Worm (Caenorhabditis elegans) whole organism, late embryonic: ENCODE measurements around the gene hacd-1.

Experiments used
- C08G9.2 ChIP-seq: sonication (generic microtip); optimal IDR thresholded peaks from 2 replicates; lab custom pipeline; 2016; ENCODE audit warnings: mild to moderate bottlenecking, missing genetic modification characterization, moderate library complexity, missing compliant biosample characterization
- C38D4.7 ChIP-seq: fragments of 200-800 bp; sonication (Bioruptor generic); optimal IDR thresholded peaks from 2 replicates; lab custom pipeline; 2018; ENCODE audit warnings: mild to moderate bottlenecking, missing genetic modification characterization, moderate library complexity, missing compliant biosample characterization
- ahr-1 ChIP-seq: sonication (generic microtip); optimal IDR thresholded peaks from 2 replicates; lab custom pipeline; 2016; ENCODE audit warnings: missing genetic modification characterization, missing compliant biosample characterization
- ceh-19 ChIP-seq: fragments of 200-800 bp; sonication (Bioruptor generic); optimal IDR thresholded peaks from 2 replicates; lab custom pipeline; 2018; ENCODE audit warnings: mild to moderate bottlenecking, missing genetic modification characterization, missing compliant biosample characterization
- ceh-22 ChIP-seq: sonication (generic microtip); optimal IDR thresholded peaks from 2 replicates; lab custom pipeline; 2017; ENCODE audit warnings: missing biosample characterization, missing genetic modification characterization
- ceh-30 ChIP-seq: fragments of 150-350 bp; optimal IDR thresholded peaks from 2 replicates; lab custom pipeline; 2014; ENCODE audit warnings: missing biosample characterization, missing genetic modification characterization
- ceh-31 ChIP-seq: sonication (generic microtip); optimal IDR thresholded peaks from 2 replicates; lab custom pipeline; 2016; ENCODE audit warnings: missing genetic modification characterization, missing compliant biosample characterization
- ceh-45 ChIP-seq: fragments of 200-800 bp; sonication (Bioruptor generic); IDR thresholded peaks from 2 replicates; pipeline ENCODE4 v1.3.6; 2022; ENCODE audit warnings: missing genetic modification reagents, missing genetic modification characterization, missing compliant biosample characterization
- ceh-6 ChIP-seq: fragments of 200-800 bp; sonication (Bioruptor generic); optimal IDR thresholded peaks from 2 replicates; lab custom pipeline; 2018; ENCODE audit warnings: mild to moderate bottlenecking, missing genetic modification characterization, missing compliant biosample characterization
- ceh-9 ChIP-seq: sonication (generic microtip); optimal IDR thresholded peaks from 2 replicates; lab custom pipeline; 2016; ENCODE audit warnings: mild to moderate bottlenecking, missing genetic modification characterization, inconsistent platforms, missing compliant biosample characterization
- che-1 ChIP-seq: sonication (generic microtip); optimal IDR thresholded peaks from 2 replicates; lab custom pipeline; 2016; ENCODE audit warnings: mild to moderate bottlenecking, missing genetic modification characterization, missing compliant biosample characterization
- dve-1 ChIP-seq: sonication (generic microtip); optimal IDR thresholded peaks from 2 replicates; lab custom pipeline; 2017; ENCODE audit warnings: antibody characterized with exemption, mild to moderate bottlenecking, missing genetic modification characterization, missing compliant biosample characterization
- ets-4 ChIP-seq: sonication (generic microtip); optimal IDR thresholded peaks from 2 replicates; lab custom pipeline; 2016; ENCODE audit warnings: missing genetic modification characterization, missing compliant biosample characterization
- fkh-10 ChIP-seq: fragments of 150-350 bp; optimal IDR thresholded peaks from 2 replicates; lab custom pipeline; 2014; ENCODE audit warnings: missing biosample characterization, missing genetic modification reagents, missing genetic modification characterization
- fkh-6 ChIP-seq: sonication (generic microtip); optimal IDR thresholded peaks from 2 replicates; lab custom pipeline; 2016; ENCODE audit warnings: missing genetic modification characterization, missing compliant biosample characterization
- hlh-13 ChIP-seq: fragments of 200-800 bp; sonication (Bioruptor generic); optimal IDR thresholded peaks from 2 replicates; lab custom pipeline; 2018; ENCODE audit warnings: mild to moderate bottlenecking, missing genetic modification characterization, missing compliant biosample characterization
- hlh-15 ChIP-seq: sonication (generic microtip); optimal IDR thresholded peaks from 2 replicates; lab custom pipeline; 2016; ENCODE audit warnings: missing genetic modification characterization, missing compliant biosample characterization
- hlh-30 ChIP-seq: sonication (generic microtip); optimal IDR thresholded peaks from 2 replicates; lab custom pipeline; 2017; ENCODE audit warnings: antibody characterized with exemption, missing genetic modification characterization, missing compliant biosample characterization; ENCODE audit not compliant: insufficient read depth
- hlh-6 ChIP-seq: sonication (generic microtip); optimal IDR thresholded peaks from 2 replicates; lab custom pipeline; 2016; ENCODE audit warnings: missing genotype, missing genetic modification characterization, missing compliant biosample characterization
- hlh-8 ChIP-seq: sonication (generic microtip); optimal IDR thresholded peaks from 2 replicates; lab custom pipeline; 2016; ENCODE audit warnings: missing genotype, missing genetic modification characterization, missing compliant biosample characterization
- lim-6 ChIP-seq: sonication (generic microtip); optimal IDR thresholded peaks from 2 replicates; lab custom pipeline; 2016; ENCODE audit warnings: missing genetic modification characterization, missing compliant biosample characterization
- madf-2 ChIP-seq: sonication (generic microtip); optimal IDR thresholded peaks from 2 replicates; lab custom pipeline; 2017; ENCODE audit warnings: missing genetic modification characterization, missing compliant biosample characterization
- nfya-1 ChIP-seq: sonication (generic microtip); optimal IDR thresholded peaks from 2 replicates; lab custom pipeline; 2017; ENCODE audit warnings: missing genetic modification characterization, mild to moderate bottlenecking, missing compliant biosample characterization, antibody characterized with exemption, moderate library complexity
- nhr-232 ChIP-seq: sonication (generic microtip); optimal IDR thresholded peaks from 2 replicates; lab custom pipeline; 2016; ENCODE audit warnings: missing genetic modification characterization, missing compliant biosample characterization
- npax-4 ChIP-seq: sonication (generic microtip); optimal IDR thresholded peaks from 2 replicates; lab custom pipeline; 2016; ENCODE audit warnings: missing genetic modification characterization, missing compliant biosample characterization
- pag-3 ChIP-seq: sonication (generic microtip); optimal IDR thresholded peaks from 2 replicates; lab custom pipeline; 2016; ENCODE audit warnings: missing compliant biosample characterization, missing genetic modification characterization, borderline replicate concordance
- pat-9 ChIP-seq: fragments of 200-800 bp; sonication (Bioruptor generic); optimal IDR thresholded peaks from 2 replicates; lab custom pipeline; 2018; ENCODE audit warnings: mild to moderate bottlenecking, missing genetic modification characterization, moderate library complexity, missing compliant biosample characterization
- pha-2 ChIP-seq: sonication (generic microtip); optimal IDR thresholded peaks from 2 replicates; lab custom pipeline; 2017; ENCODE audit warnings: mild to moderate bottlenecking, missing genetic modification characterization, missing compliant biosample characterization
- pha-4 ChIP-seq: fragments of 150-350 bp; optimal IDR thresholded peaks from 2 replicates; lab custom pipeline; 2018; ENCODE audit warnings: missing biosample characterization, missing genetic modification reagents, missing genetic modification characterization
- pqm-1 ChIP-seq: sonication (generic microtip); optimal IDR thresholded peaks from 2 replicates; lab custom pipeline; 2016; ENCODE audit warnings: missing genetic modification characterization, missing compliant biosample characterization
- pros-1 ChIP-seq: fragments of 150-350 bp; optimal IDR thresholded peaks from 2 replicates; lab custom pipeline; 2014; ENCODE audit warnings: missing biosample characterization, missing genetic modification reagents, missing genetic modification characterization
- ref-2 ChIP-seq: sonication (generic microtip); optimal IDR thresholded peaks from 2 replicates; lab custom pipeline; 2016; ENCODE audit warnings: missing genetic modification characterization, missing compliant biosample characterization
- sdc-2 ChIP-seq: sonication (generic microtip); optimal IDR thresholded peaks from 2 replicates; lab custom pipeline; 2016; ENCODE audit warnings: missing genotype, missing genetic modification characterization, missing compliant biosample characterization
- sox-2 ChIP-seq: fragments of 200-800 bp; sonication (Bioruptor generic); IDR thresholded peaks from 2 replicates; pipeline ENCODE4 v1.3.6; 2022; ENCODE audit warnings: missing genetic modification reagents, missing genetic modification characterization, missing compliant biosample characterization
- syd-9 ChIP-seq: sonication (generic microtip); optimal IDR thresholded peaks from 2 replicates; lab custom pipeline; 2016; ENCODE audit warnings: mild to moderate bottlenecking, missing genetic modification characterization, moderate library complexity, missing compliant biosample characterization
- tbx-2 ChIP-seq: sonication (generic microtip); optimal IDR thresholded peaks from 2 replicates; lab custom pipeline; 2016; ENCODE audit warnings: missing genetic modification characterization, missing compliant biosample characterization
- unc-3 ChIP-seq, 2 experiments: fragments of 200-800 bp in 1 of 2; sonication (Bioruptor generic) in 1 of 2; sonication (generic microtip) in 1 of 2; conservative IDR thresholded peaks in 1 of 2; optimal IDR thresholded peaks in 1 of 2; 2 replicates each; pipeline versions ENCODE4 v1.3.6 to Lab custom; 2016 to 2022; ENCODE audit warnings: missing compliant biosample characterization in 2 of 2, missing genetic modification characterization in 2 of 2, missing genetic modification reagents in 1 of 2
- unc-55 ChIP-seq: sonication (generic microtip); optimal IDR thresholded peaks from 2 replicates; lab custom pipeline; 2017; ENCODE audit warnings: missing biosample characterization, missing genetic modification reagents, missing genetic modification characterization
- zip-5 ChIP-seq: sonication (generic microtip); optimal IDR thresholded peaks from 2 replicates; lab custom pipeline; 2016; ENCODE audit warnings: missing genetic modification characterization, missing compliant biosample characterization

The hacd-1 gene

DNA sequence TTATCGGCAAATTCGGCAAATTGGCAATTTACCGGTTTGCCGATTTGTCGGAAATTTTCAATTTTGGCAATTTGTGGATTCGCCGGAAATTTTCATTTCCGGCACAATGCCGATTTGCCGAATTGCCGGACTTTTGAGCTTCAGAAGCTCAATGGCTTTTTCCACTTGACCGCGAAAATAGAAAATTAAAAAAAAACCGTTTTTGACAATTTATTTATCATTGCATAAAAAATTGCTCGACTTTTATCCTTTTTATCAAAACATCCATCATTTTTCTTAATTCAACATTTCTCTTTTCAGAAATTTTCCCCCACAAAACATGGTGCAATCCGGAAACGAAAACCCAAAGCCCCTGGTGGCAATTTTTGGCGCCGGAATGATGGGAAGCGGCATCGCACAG is at the start of gene hacd-1:
Gene hacd-1, plus strand, starts transcription at position 301 of the 400 bp plus-strand sequence.
- TF ChIP-seq ref-2 (tag; lab: Kevin White, UChicago) (no peak), npax-4 (tag; lab: Kevin White, UChicago) (no peak), hlh-13 (GFP tag; lab: Kevin White, UChicago) (no peak), che-1 (no peak), pag-3 (no peak), unc-55 (no peak), madf-2 (tag; lab: Kevin White, UChicago) (no peak), dve-1 (tag; lab: Kevin White, UChicago) (no peak), ets-4 (tag; lab: Kevin White, UChicago) (no peak), sdc-2 (tag; lab: Kevin White, UChicago) (no peak), ceh-31 (tag; lab: Kevin White, UChicago) (no peak), hlh-30 (tag; lab: Kevin White, UChicago) (no peak), ceh-45 (GFP tag; lab: Robert Waterston, UW) (no peak), lim-6 (no peak), pha-4 (tag; lab: Kevin White, UChicago) (no peak), ceh-30 (tag; lab: Kevin White, UChicago) (no peak), hlh-8 (tag; lab: Kevin White, UChicago) (no peak), pat-9 (tag; lab: Kevin White, UChicago) (no peak), ceh-22 (no peak), zip-5 (tag; lab: Kevin White, UChicago) (no peak)

DNA sequence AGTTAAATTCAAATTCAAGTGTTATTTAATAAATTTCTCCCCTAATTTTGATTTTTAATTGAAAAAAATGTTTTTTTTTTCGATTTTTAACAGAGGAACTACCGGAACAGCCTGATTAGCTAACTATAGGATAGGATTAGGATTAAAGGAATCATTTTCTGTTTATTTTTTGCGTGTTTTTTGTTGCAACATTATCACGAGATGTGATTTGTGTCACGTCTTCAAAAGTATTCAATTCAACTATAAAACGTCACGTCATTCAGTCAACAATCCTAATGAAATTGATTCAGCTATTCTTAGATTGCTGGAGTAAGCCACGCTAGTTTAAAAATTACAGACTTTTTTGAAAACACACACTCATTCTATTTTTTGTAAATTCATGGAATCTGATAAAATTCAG is 49.4 kb upstream of the hacd-1 start:
- TF ChIP-seq zip-5 (tag; lab: Kevin White, UChicago) (no peak), hlh-15 (tag; lab: Kevin White, UChicago) (no peak), pha-4 (tag; lab: Kevin White, UChicago) (no peak), pha-2 (tag; lab: Kevin White, UChicago) (no peak), sox-2 (GFP tag; lab: Robert Waterston, UW) (no peak), ceh-45 (GFP tag; lab: Robert Waterston, UW) (no peak), pqm-1 (tag; lab: Kevin White, UChicago) (no peak), hlh-30 (tag; lab: Kevin White, UChicago) (no peak), syd-9 (tag; lab: Kevin White, UChicago) (no peak), hlh-8 (tag; lab: Kevin White, UChicago) (no peak), C08G9.2 (tag; lab: Kevin White, UChicago) (no peak), ahr-1 (tag; lab: Kevin White, UChicago) (no peak)

DNA sequence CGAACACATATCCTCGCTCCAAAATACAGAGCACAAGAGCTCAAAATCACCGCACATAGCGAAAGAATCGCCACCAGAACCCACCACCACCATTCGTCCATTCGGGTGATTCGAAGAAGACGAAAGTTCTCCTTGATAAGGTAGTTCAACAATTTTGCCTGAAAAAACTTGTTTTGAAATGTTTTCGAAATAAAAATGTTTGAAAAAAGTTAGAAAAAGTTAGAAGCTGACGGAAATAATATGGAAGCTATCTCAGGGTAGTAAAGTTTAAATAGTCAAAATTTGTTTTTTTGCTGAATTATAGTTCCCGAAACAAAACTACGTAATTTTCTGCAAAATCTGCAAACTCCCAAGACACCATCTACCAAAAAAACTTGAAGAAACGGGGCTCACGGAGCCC is 48.7 kb upstream of the hacd-1 start, which contains the start of gene snt-5:
Gene snt-5, minus strand, starts transcription at position 101 of the 400 bp plus-strand sequence.
- TF ChIP-seq nfya-1 (tag; lab: Kevin White, UChicago) (no peak), ahr-1 (tag; lab: Kevin White, UChicago) (no peak), che-1 (no peak), ceh-19 (GFP tag; lab: Kevin White, UChicago) (no peak), npax-4 (tag; lab: Kevin White, UChicago) (no peak), sox-2 (GFP tag; lab: Robert Waterston, UW) (no peak), nhr-232 (tag; lab: Kevin White, UChicago) (no peak), hlh-6 (tag; lab: Kevin White, UChicago) (no peak)

DNA sequence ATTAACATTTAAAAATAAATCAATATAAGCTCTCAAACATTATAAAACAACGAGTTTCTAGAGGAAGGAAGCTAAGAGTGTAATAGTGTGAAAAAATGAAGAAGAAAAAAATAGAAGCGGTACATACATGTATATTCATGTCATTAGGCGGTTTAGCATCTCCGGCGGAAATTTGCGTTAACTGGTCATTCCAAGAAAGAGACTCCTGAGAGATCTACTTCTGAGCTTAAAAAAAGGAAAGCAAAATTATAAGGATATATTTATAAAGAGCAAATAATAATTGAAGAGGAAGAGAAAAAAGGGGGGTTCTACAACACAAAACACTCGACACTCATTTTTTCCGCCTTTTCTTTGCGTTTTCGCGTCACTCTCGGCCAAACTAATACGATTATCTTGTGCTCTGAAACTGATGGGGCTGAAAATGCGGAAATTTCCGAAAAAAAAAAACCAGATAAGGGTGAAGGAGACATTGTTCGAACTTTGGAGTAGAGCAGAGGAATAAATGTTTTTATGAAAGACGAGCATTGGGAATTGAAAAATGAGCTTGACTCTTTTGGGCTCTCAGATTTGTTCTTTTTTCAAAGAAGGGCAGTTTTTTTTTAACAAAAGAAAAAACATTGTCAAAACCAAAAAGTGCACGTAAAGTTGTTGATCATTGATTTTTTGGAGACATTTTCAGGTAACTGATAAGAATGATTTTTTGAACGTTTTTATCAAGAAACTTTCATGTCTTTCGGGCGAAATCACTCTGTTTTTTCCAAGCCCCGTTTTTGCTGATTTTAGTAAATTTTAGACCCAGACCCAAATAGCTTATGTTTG is 45.3 kb upstream of the hacd-1 start:
- no peak for TF ChIP-seq ahr-1 (tag; lab: Kevin White, UChicago)
- no peak for TF ChIP-seq hlh-6 (tag; lab: Kevin White, UChicago)
- no peak for TF ChIP-seq ceh-9
- no peak for TF ChIP-seq fkh-6 (tag; lab: Kevin White, UChicago)
- TF ChIP-seq fkh-10 = no peak
- no peak for TF ChIP-seq pros-1 (tag; lab: Kevin White, UChicago)
- TF ChIP-seq tbx-2 (tag; lab: Kevin White, UChicago) = no peak
- no peak for TF ChIP-seq madf-2 (tag; lab: Kevin White, UChicago)
- no peak for TF ChIP-seq unc-3 (GFP tag; conservative IDR thresholded peaks at IDR 0.05; lab: Robert Waterston, UW)
- no peak for TF ChIP-seq unc-3 (tag; optimal IDR thresholded peaks at IDR 0.05; lab: Kevin White, UChicago)
- TF ChIP-seq C38D4.7 (GFP tag; lab: Kevin White, UChicago) = no peak
- TF ChIP-seq ceh-6 (GFP tag; lab: Kevin White, UChicago) = no peak
- TF ChIP-seq ceh-22 = no peak
- TF ChIP-seq, all 69 proteins: peak for 0
